Worm (Caenorhabditis elegans) whole organism, L1 larva: ENCODE results near the gene R10D12.1.
A peak's percentile ranks its signal among the peaks of the same experiment; 100 is the strongest.

Experiments used
- C04F5.9 ChIP-seq: sonication (generic microtip); optimal IDR thresholded peaks from 2 replicates; lab custom pipeline; 2016; ENCODE audit warnings: missing genetic modification characterization, missing compliant biosample characterization
- C16A3.4 ChIP-seq: fragments of 150-350 bp; optimal IDR thresholded peaks from 2 replicates; lab custom pipeline; 2014; ENCODE audit warnings: missing biosample characterization, missing genetic modification characterization
- C34B4.2 ChIP-seq: sonication (generic microtip); optimal IDR thresholded peaks from 2 replicates; lab custom pipeline; 2017; ENCODE audit warnings: mild to moderate bottlenecking, missing genetic modification characterization, missing compliant biosample characterization
- aha-1 ChIP-seq: fragments of 150-350 bp; optimal IDR thresholded peaks from 2 replicates; lab custom pipeline; 2014; ENCODE audit warnings: missing biosample characterization, missing genetic modification characterization
- alr-1 ChIP-seq: fragments of 200-800 bp; sonication (Bioruptor generic); optimal IDR thresholded peaks from 2 replicates; lab custom pipeline; 2018; ENCODE audit warnings: borderline replicate concordance, mild to moderate bottlenecking, missing genetic modification characterization, missing compliant biosample characterization
- aly-2 ChIP-seq: fragments of 150-350 bp; optimal IDR thresholded peaks from 2 replicates; lab custom pipeline; 2014; ENCODE audit warnings: missing biosample characterization, missing genetic modification characterization
- ama-1 ChIP-seq: fragments of 150-350 bp; optimal IDR thresholded peaks from 2 replicates; lab custom pipeline; 2014
- ceh-63 ChIP-seq: fragments of 200-800 bp; sonication (Bioruptor generic); optimal IDR thresholded peaks from 2 replicates; lab custom pipeline; 2018; ENCODE audit warnings: mild to moderate bottlenecking, missing genetic modification characterization, missing compliant biosample characterization
- ceh-8 ChIP-seq: fragments of 200-800 bp; sonication (Bioruptor generic); optimal IDR thresholded peaks from 2 replicates; lab custom pipeline; 2018; ENCODE audit warnings: mild to moderate bottlenecking, missing genetic modification characterization, moderate library complexity, missing compliant biosample characterization
- ceh-82 ChIP-seq, 3 experiments: fragments of 150-350 bp in 1 of 3; sonication (generic microtip) in 2 of 3; optimal IDR thresholded peaks; 2 replicates each; lab custom pipeline; 2014 to 2017; ENCODE audit warnings: missing biosample characterization in 3 of 3, missing genetic modification characterization in 3 of 3
- ceh-88 ChIP-seq: fragments of 200-800 bp; sonication (Bioruptor generic); IDR thresholded peaks from 2 replicates; pipeline ENCODE4 v1.3.6; 2022; ENCODE audit warnings: missing genetic modification characterization, missing compliant biosample characterization
- ceh-90 ChIP-seq: sonication (generic microtip); optimal IDR thresholded peaks from 2 replicates; lab custom pipeline; 2016; ENCODE audit warnings: missing genetic modification characterization, missing compliant biosample characterization
- ces-1 ChIP-seq: fragments of 150-350 bp; optimal IDR thresholded peaks from 2 replicates; lab custom pipeline; 2014; ENCODE audit warnings: missing biosample characterization, missing genetic modification reagents, missing genetic modification characterization
- efl-1 ChIP-seq, 4 experiments: fragments of 150-350 bp; optimal IDR thresholded peaks in 3 of 4; peaks in 1 of 4; 1 replicate in 1 of 4; 2 replicates in 3 of 4; lab custom pipeline; 2014; ENCODE audit warnings: missing biosample characterization in 2 of 4, missing genetic modification characterization in 2 of 4, missing genetic modification reagents in 2 of 4
- efl-3 ChIP-seq: fragments of 200-800 bp; sonication (Bioruptor generic); optimal IDR thresholded peaks from 2 replicates; lab custom pipeline; 2018; ENCODE audit warnings: mild to moderate bottlenecking, missing genetic modification characterization, missing compliant biosample characterization
- egl-13 ChIP-seq: sonication (generic microtip); optimal IDR thresholded peaks from 2 replicates; lab custom pipeline; 2016; ENCODE audit warnings: missing genotype, missing genetic modification reagents, missing genetic modification characterization, missing compliant biosample characterization
- elt-3 ChIP-seq, 6 experiments: fragments of 150-350 bp in 1 of 6; sonication (generic microtip); optimal IDR thresholded peaks; 2 replicates each; lab custom pipeline; 2017 to 2018; ENCODE audit warnings: missing biosample characterization in 6 of 6, missing genetic modification characterization in 6 of 6, inconsistent platforms in 1 of 6
- fkh-10 ChIP-seq: sonication (generic microtip); optimal IDR thresholded peaks from 2 replicates; lab custom pipeline; 2017; ENCODE audit warnings: missing biosample characterization, missing genetic modification reagents, missing genetic modification characterization
- hlh-17 ChIP-seq: fragments of 200-800 bp; sonication (Bioruptor generic); optimal IDR thresholded peaks from 2 replicates; lab custom pipeline; 2018; ENCODE audit warnings: missing genetic modification characterization, mild to moderate bottlenecking, missing compliant biosample characterization, moderate library complexity, borderline replicate concordance
- isw-1 ChIP-seq: fragments of 200-800 bp; sonication (Bioruptor generic); IDR thresholded peaks from 2 replicates; pipeline ENCODE4 v1.3.6; 2022; ENCODE audit warnings: missing genetic modification characterization, missing compliant biosample characterization
- lin-13 ChIP-seq: fragments of 150-350 bp; optimal IDR thresholded peaks from 2 replicates; lab custom pipeline; 2014; ENCODE audit warnings: missing biosample characterization, missing genetic modification reagents, missing genetic modification characterization
- lin-15B ChIP-seq: fragments of 150-350 bp; sonication (generic microtip); optimal IDR thresholded peaks from 3 replicates; lab custom pipeline; 2014; ENCODE audit warnings: missing biosample characterization, missing genetic modification characterization
- lin-35 ChIP-seq, 2 experiments: fragments of 150-350 bp; optimal IDR thresholded peaks; 2 replicates each; lab custom pipeline; 2014; ENCODE audit warnings: missing biosample characterization in 2 of 2, missing genetic modification characterization in 2 of 2, missing genetic modification reagents in 2 of 2
- mab-9 ChIP-seq: fragments of 200-800 bp; sonication (Bioruptor generic); IDR thresholded peaks from 2 replicates; pipeline ENCODE4 v1.3.6; 2022; ENCODE audit warnings: missing genetic modification reagents, missing genetic modification characterization, missing compliant biosample characterization
- mdl-1 ChIP-seq, 2 experiments: fragments of 150-350 bp; optimal IDR thresholded peaks; 2 replicates each; lab custom pipeline; 2014 to 2017; ENCODE audit warnings: missing biosample characterization in 2 of 2, missing genetic modification characterization in 2 of 2, inconsistent platforms in 1 of 2
- nhr-12 ChIP-seq: sonication (generic microtip); optimal IDR thresholded peaks from 2 replicates; lab custom pipeline; 2017; ENCODE audit warnings: missing biosample characterization, missing genetic modification characterization
- nhr-19 ChIP-seq: fragments of 200-800 bp; sonication (Bioruptor generic); conservative IDR thresholded peaks from 2 replicates; pipeline ENCODE4 v1.3.6; 2022; ENCODE audit warnings: missing genetic modification characterization, missing compliant biosample characterization
- nhr-20 ChIP-seq: sonication (generic microtip); optimal IDR thresholded peaks from 2 replicates; lab custom pipeline; 2016; ENCODE audit warnings: mild to moderate bottlenecking, missing genetic modification characterization, missing compliant biosample characterization
- nhr-237 ChIP-seq: fragments of 150-350 bp; optimal IDR thresholded peaks from 2 replicates; lab custom pipeline; 2014; ENCODE audit warnings: missing biosample characterization, missing genetic modification characterization
- nhr-28 ChIP-seq: fragments of 150-350 bp; optimal IDR thresholded peaks from 2 replicates; lab custom pipeline; 2014; ENCODE audit warnings: missing biosample characterization, missing genetic modification characterization
- nhr-47 ChIP-seq: sonication (generic microtip); optimal IDR thresholded peaks from 2 replicates; lab custom pipeline; 2016; ENCODE audit warnings: mild to moderate bottlenecking, missing genetic modification characterization, moderate library complexity, missing compliant biosample characterization
- nhr-77 ChIP-seq: fragments of 150-350 bp; optimal IDR thresholded peaks from 2 replicates; lab custom pipeline; 2014; ENCODE audit warnings: missing biosample characterization, missing genetic modification characterization
- nhr-84 ChIP-seq: sonication (generic microtip); optimal IDR thresholded peaks from 2 replicates; lab custom pipeline; 2017; ENCODE audit warnings: missing biosample characterization, missing genetic modification characterization
- nhr-85 ChIP-seq: sonication (generic microtip); peaks from one replicate; lab custom pipeline; 2016; ENCODE audit warnings: missing genetic modification characterization, inconsistent platforms, missing compliant biosample characterization
- pax-3 ChIP-seq: fragments of 200-800 bp; sonication (Bioruptor generic); optimal IDR thresholded peaks from 2 replicates; lab custom pipeline; 2018; ENCODE audit warnings: mild to moderate bottlenecking, missing genetic modification characterization, moderate library complexity, missing compliant biosample characterization
- rnt-1 ChIP-seq: sonication (generic microtip); optimal IDR thresholded peaks from 2 replicates; lab custom pipeline; 2016; ENCODE audit warnings: mild to moderate bottlenecking, missing genetic modification characterization, moderate library complexity, missing compliant biosample characterization
- snpc-4 ChIP-seq: fragments of 150-350 bp; optimal IDR thresholded peaks from 2 replicates; lab custom pipeline; 2014; ENCODE audit warnings: missing biosample characterization, missing genetic modification characterization
- snu-23 ChIP-seq: sonication (generic microtip); optimal IDR thresholded peaks from 2 replicates; lab custom pipeline; 2016; ENCODE audit warnings: missing genetic modification characterization, missing compliant biosample characterization
- sptf-1 ChIP-seq: fragments of 150-350 bp; optimal IDR thresholded peaks from 2 replicates; lab custom pipeline; 2014; ENCODE audit warnings: missing biosample characterization, missing genetic modification characterization
- sup-37 ChIP-seq: fragments of 200-800 bp; sonication (Bioruptor generic); optimal IDR thresholded peaks from 2 replicates; lab custom pipeline; 2018; ENCODE audit warnings: mild to moderate bottlenecking, missing genetic modification characterization, missing compliant biosample characterization
- unc-30 ChIP-seq: sonication (generic microtip); optimal IDR thresholded peaks from 2 replicates; lab custom pipeline; 2017; ENCODE audit warnings: missing biosample characterization, missing genetic modification characterization
- unc-62 ChIP-seq: fragments of 150-350 bp; optimal IDR thresholded peaks from 2 replicates; lab custom pipeline; 2014; ENCODE audit warnings: missing biosample characterization, missing genetic modification reagents, missing genetic modification characterization
- unc-98 ChIP-seq: fragments of 200-800 bp; sonication (Bioruptor generic); IDR thresholded peaks from 2 replicates; pipeline ENCODE4 v1.3.6; 2022; ENCODE audit warnings: missing genetic modification characterization, missing compliant biosample characterization
- vab-15 ChIP-seq: sonication (generic microtip); optimal IDR thresholded peaks from 2 replicates; lab custom pipeline; 2017; ENCODE audit warnings: missing genotype, mild to moderate bottlenecking, missing genetic modification characterization, missing compliant biosample characterization
- xbp-1 ChIP-seq: sonication (generic microtip); optimal IDR thresholded peaks from 2 replicates; lab custom pipeline; 2016; ENCODE audit warnings: missing genetic modification characterization, missing compliant biosample characterization
- zip-4 ChIP-seq: fragments of 200-800 bp; sonication (Bioruptor generic); optimal IDR thresholded peaks from 2 replicates; lab custom pipeline; 2018; ENCODE audit warnings: mild to moderate bottlenecking, missing genetic modification characterization, moderate library complexity, missing compliant biosample characterization
- ztf-4 ChIP-seq: fragments of 150-350 bp; optimal IDR thresholded peaks from 2 replicates; lab custom pipeline; 2014; ENCODE audit warnings: missing biosample characterization, missing genetic modification characterization

Gene R10D12.1

ce11 chrV:13961927-13962419 is 27.5 kb upstream of the R10D12.1 start, which contains the start of the genes algn-13 and R10D12.13 (continued):
- peak; percentile 51 to 54 (median 52) for TF ChIP-seq ceh-82 (tag; optimal IDR thresholded peaks at IDR 0.05; lab: Kevin White, UChicago)
- TF ChIP-seq sptf-1 (tag; lab: Kevin White, UChicago), result no peak
- no peak for TF ChIP-seq nhr-12 (tag; lab: Kevin White, UChicago)
- TF ChIP-seq mdl-1 (tag; optimal IDR thresholded peaks at IDR 0.05; lab: Kevin White, UChicago), result no peak
- TF ChIP-seq nhr-77, result no peak
- peak; percentile 64 for TF ChIP-seq nhr-47
- peak; percentile 74 for TF ChIP-seq nhr-85 (tag; lab: Kevin White, UChicago)
- TF ChIP-seq C16A3.4 (tag; lab: Kevin White, UChicago), result peak; percentile 51
- TF ChIP-seq isw-1 (GFP tag; lab: Robert Waterston, UW), result peak; percentile 27; the same call in 1 of the 2 replicates
- no peak for TF ChIP-seq ceh-90 (tag; lab: Kevin White, UChicago)
- TF ChIP-seq sup-37 (GFP tag; lab: Kevin White, UChicago), result no peak
- TF ChIP-seq lin-13, result peak; percentile 59
- peak; percentile 6 for TF ChIP-seq zip-4 (GFP tag; lab: Kevin White, UChicago)
- TF ChIP-seq unc-30 (tag; lab: Kevin White, UChicago), result no peak
- TF ChIP-seq ceh-8 (GFP tag; lab: Kevin White, UChicago), result no peak
- no peak for TF ChIP-seq ces-1 (GFP tag; lab: Kevin White, UChicago)
- no peak for TF ChIP-seq mab-9 (GFP tag; lab: Robert Waterston, UW)
- TF ChIP-seq vab-15, result no peak
- no peak for TF ChIP-seq aha-1 (tag; lab: Kevin White, UChicago)
- no peak for TF ChIP-seq unc-62 (GFP tag; lab: Kevin White, UChicago)
- TF ChIP-seq ceh-63, result no peak
- TF ChIP-seq rnt-1 (tag; lab: Kevin White, UChicago), result peak; percentile 82
- peak in 1 of 6 experiments; percentile 31 for TF ChIP-seq elt-3 (tag; optimal IDR thresholded peaks at IDR 0.05; lab: Kevin White, UChicago)
- TF ChIP-seq efl-3 (GFP tag; lab: Kevin White, UChicago), result no peak
- peak; percentile 40 for TF ChIP-seq xbp-1 (tag; lab: Kevin White, UChicago)
- no peak for TF ChIP-seq alr-1 (tag; lab: Kevin White, UChicago)
- TF ChIP-seq C34B4.2 (tag; lab: Kevin White, UChicago), result no peak
- no peak for TF ChIP-seq aly-2 (tag; lab: Kevin White, UChicago)
- TF ChIP-seq nhr-19 (GFP tag; lab: Robert Waterston, UW), result peak; percentile 52
- TF ChIP-seq hlh-17, result no peak
- TF ChIP-seq ama-1, result no peak
- TF ChIP-seq pax-3 (tag; lab: Kevin White, UChicago), result no peak

ce11 chrV:13960916-13961315 is 26.5 kb upstream of the R10D12.1 start, which contains the start of gene srh-24:
Gene srh-24, minus strand, starts transcription at chrV:13961016.
- TF ChIP-seq C04F5.9 (no peak), mdl-1 (tag; optimal IDR thresholded peaks at IDR 0.05; lab: Kevin White, UChicago) (no peak), nhr-237 (tag; lab: Kevin White, UChicago) (no peak), nhr-20 (no peak), nhr-77 (no peak), lin-15B (tag; lab: Kevin White, UChicago) (no peak), lin-35 (GFP tag; optimal IDR thresholded peaks at IDR 0.05; lab: Kevin White, UChicago) (no peak), snpc-4 (tag; lab: Kevin White, UChicago) (no peak), fkh-10 (GFP tag; lab: Kevin White, UChicago) (no peak)
- TF ChIP-seq, all 84 proteins: peak for 0

- TF ChIP-seq snu-23 (GFP tag; lab: Kevin White, UChicago) (no peak), efl-1 (optimal IDR thresholded peaks at IDR 0.05; lab: Kevin White, UChicago) (no peak), efl-1 (GFP tag; optimal IDR thresholded peaks at IDR 0.05 in 1 of 2; lab: Kevin White, UChicago) (no peak), ztf-4 (tag; lab: Kevin White, UChicago) (no peak), nhr-84 (tag; lab: Kevin White, UChicago) (no peak), ceh-90 (tag; lab: Kevin White, UChicago) (no peak), ceh-8 (GFP tag; lab: Kevin White, UChicago) (no peak), egl-13 (tag; lab: Kevin White, UChicago) (no peak), C04F5.9 (no peak), unc-98 (GFP tag; lab: Robert Waterston, UW) (no peak), ceh-88 (GFP tag; lab: Robert Waterston, UW) (no peak), nhr-28 (no peak)
These were observed 23.8 kb upstream of the R10D12.1 start, which contains the start of gene R10D12.10 for ce11 chrV:13958247-13958646. Gene R10D12.10, minus strand, starts transcription at chrV:13958347.
